Fruit fly (Drosophila melanogaster) whole organism, prepupa: ENCODE measurements around the gene CG12229.

Source experiments
- CG11762 ChIP-seq: fragments of 200-800 bp; sonication (Bioruptor generic); optimal IDR thresholded peaks from 3 replicates; lab custom pipeline; 2016; ENCODE audit warnings: missing biosample characterization, missing genetic modification characterization; ENCODE audit not compliant: insufficient read depth
- CG15336 ChIP-seq: fragments of 200-800 bp; sonication (Bioruptor generic); IDR thresholded peaks from 2 replicates; pipeline ENCODE4 v1.3.6; 2022; ENCODE audit warnings: missing biosample characterization, missing genetic modification characterization
- CG1621 ChIP-seq: fragments of 200-800 bp; sonication (Bioruptor generic); optimal IDR thresholded peaks from 3 replicates; lab custom pipeline; 2018; ENCODE audit warnings: missing biosample characterization, mild to moderate bottlenecking, missing genetic modification characterization
- CG32006 ChIP-seq: fragments of 200-800 bp; sonication (Bioruptor generic); optimal IDR thresholded peaks from 3 replicates; lab custom pipeline; 2017; ENCODE audit warnings: missing biosample characterization, mild to moderate bottlenecking, missing genetic modification characterization
- CG3919 ChIP-seq: fragments of 200-800 bp; sonication (Bioruptor generic); optimal IDR thresholded peaks from 3 replicates; lab custom pipeline; 2016; ENCODE audit warnings: missing biosample characterization, missing genetic modification characterization
- CG6163 ChIP-seq: fragments of 200-800 bp; sonication (Bioruptor generic); IDR thresholded peaks from 3 replicates; pipeline ENCODE4 v1.3.6; 2022; ENCODE audit warnings: missing biosample characterization, missing genetic modification characterization
- CG6792 ChIP-seq: fragments of 200-800 bp; sonication (Bioruptor generic); optimal IDR thresholded peaks from 3 replicates; lab custom pipeline; 2016; ENCODE audit warnings: missing biosample characterization, missing genetic modification characterization
- CG6854 ChIP-seq: fragments of 200-800 bp; sonication (Bioruptor generic); optimal IDR thresholded peaks from 2 replicates; lab custom pipeline; 2017; ENCODE audit warnings: missing biosample characterization, mild to moderate bottlenecking, missing genetic modification characterization
- CG7368 ChIP-seq: fragments of 200-800 bp; sonication (Bioruptor generic); optimal IDR thresholded peaks from 3 replicates; lab custom pipeline; 2016; ENCODE audit warnings: missing biosample characterization, missing genetic modification characterization
- CG8119 ChIP-seq: fragments of 200-800 bp; sonication (Bioruptor generic); IDR thresholded peaks from 3 replicates; pipeline ENCODE4 v1.3.6; 2022; ENCODE audit warnings: missing biosample characterization, missing genetic modification characterization
- CG8319 ChIP-seq: fragments of 200-800 bp; sonication (Bioruptor generic); optimal IDR thresholded peaks from 3 replicates; lab custom pipeline; 2016; ENCODE audit warnings: missing biosample characterization, missing genetic modification characterization
- CG9139 ChIP-seq: fragments of 200-800 bp; sonication (Bioruptor generic); optimal IDR thresholded peaks from 3 replicates; lab custom pipeline; 2017; ENCODE audit warnings: missing biosample characterization, mild to moderate bottlenecking, missing genetic modification characterization
- Eip78C ChIP-seq: fragments of 200-800 bp; sonication (Bioruptor generic); peaks from one replicate; lab custom pipeline; 2016; ENCODE audit warnings: missing biosample characterization, missing genetic modification characterization
- Eip93F ChIP-seq: fragments of 200-800 bp; sonication (Bioruptor generic); optimal IDR thresholded peaks from 2 replicates; lab custom pipeline; 2016; ENCODE audit warnings: missing biosample characterization, mild to moderate bottlenecking, missing genetic modification characterization
- Ets21C ChIP-seq: fragments of 200-800 bp; sonication (Bioruptor generic); optimal IDR thresholded peaks from 3 replicates; lab custom pipeline; 2016; ENCODE audit warnings: missing biosample characterization, missing genetic modification characterization
- Met ChIP-seq: fragments of 200-800 bp; sonication (Bioruptor generic); optimal IDR thresholded peaks from 3 replicates; lab custom pipeline; 2016; ENCODE audit warnings: missing biosample characterization, missing genetic modification characterization
- Sox102F ChIP-seq: fragments of 200-800 bp; sonication (Bioruptor generic); optimal IDR thresholded peaks from 2 replicates; lab custom pipeline; 2016; ENCODE audit warnings: missing biosample characterization, mild to moderate bottlenecking, missing genetic modification characterization
- Sox14 ChIP-seq: fragments of 200-800 bp; sonication (Bioruptor generic); optimal IDR thresholded peaks from 3 replicates; lab custom pipeline; 2016; ENCODE audit warnings: missing biosample characterization, missing genetic modification characterization
- Sox15 ChIP-seq: fragments of 200-800 bp; sonication (Bioruptor generic); optimal IDR thresholded peaks from 3 replicates; lab custom pipeline; 2016; ENCODE audit warnings: missing biosample characterization, missing genetic modification characterization
- acj6 ChIP-seq: fragments of 200-800 bp; sonication (Bioruptor generic); optimal IDR thresholded peaks from 3 replicates; lab custom pipeline; 2016; ENCODE audit warnings: missing biosample characterization, missing genetic modification characterization
- dac ChIP-seq: fragments of 200-800 bp; sonication (Bioruptor generic); optimal IDR thresholded peaks from 2 replicates; lab custom pipeline; 2017; ENCODE audit warnings: missing biosample characterization, mild to moderate bottlenecking, missing genetic modification characterization
- dsx ChIP-seq: fragments of 200-800 bp; optimal IDR thresholded peaks from 3 replicates; lab custom pipeline; 2019; ENCODE audit warnings: missing biosample characterization, mild to moderate bottlenecking, missing genetic modification characterization, moderate library complexity; ENCODE audit not compliant: poor library complexity, severe bottlenecking
- eg ChIP-seq: fragments of 200-800 bp; sonication (Bioruptor generic); IDR thresholded peaks from 3 replicates; pipeline ENCODE4 v1.3.6; 2022; ENCODE audit warnings: missing biosample characterization, missing genetic modification characterization
- esn ChIP-seq: fragments of 200-800 bp; sonication (Bioruptor generic); optimal IDR thresholded peaks from 2 replicates; lab custom pipeline; 2016; ENCODE audit warnings: missing biosample characterization, mild to moderate bottlenecking, missing genetic modification characterization, moderate library complexity
- fd59A ChIP-seq: fragments of 200-800 bp; sonication (Bioruptor generic); optimal IDR thresholded peaks from 2 replicates; lab custom pipeline; 2017; ENCODE audit warnings: missing biosample characterization, mild to moderate bottlenecking, missing genetic modification characterization, missing genetic modification reagents
- lz ChIP-seq: fragments of 200-800 bp; sonication (Bioruptor generic); optimal IDR thresholded peaks from 3 replicates; lab custom pipeline; 2016; ENCODE audit warnings: missing biosample characterization, missing genetic modification characterization
- net ChIP-seq: fragments of 200-800 bp; sonication (Bioruptor generic); optimal IDR thresholded peaks from 3 replicates; lab custom pipeline; 2016; ENCODE audit warnings: missing biosample characterization, missing genetic modification characterization
- pdm3 ChIP-seq: fragments of 200-800 bp; sonication (Bioruptor generic); optimal IDR thresholded peaks from 3 replicates; lab custom pipeline; 2016; ENCODE audit warnings: missing biosample characterization, missing genetic modification characterization
- salr ChIP-seq, 2 experiments: fragments of 200-800 bp; sonication (Bioruptor generic); optimal IDR thresholded peaks; 3 replicates each; lab custom pipeline; 2016 to 2018; ENCODE audit warnings: missing biosample characterization in 2 of 2, missing genetic modification characterization in 2 of 2, mild to moderate bottlenecking in 1 of 2
- ss ChIP-seq, 2 experiments: fragments of 200-800 bp; sonication (Bioruptor generic); optimal IDR thresholded peaks; 2 replicates in 1 of 2; 3 replicates in 1 of 2; lab custom pipeline; 2017 to 2018; ENCODE audit warnings: mild to moderate bottlenecking in 2 of 2, missing biosample characterization in 2 of 2, missing genetic modification characterization in 2 of 2, moderate library complexity in 1 of 2
- svp ChIP-seq: fragments of 200-800 bp; sonication (Bioruptor generic); peaks from one replicate; lab custom pipeline; 2016; ENCODE audit warnings: missing biosample characterization, missing genetic modification characterization
- topi ChIP-seq: fragments of 200-800 bp; sonication (Bioruptor generic); optimal IDR thresholded peaks from 3 replicates; lab custom pipeline; 2016; ENCODE audit warnings: missing biosample characterization, missing genetic modification characterization
- vri ChIP-seq: fragments of 200-800 bp; sonication (Bioruptor generic); optimal IDR thresholded peaks from 3 replicates; lab custom pipeline; 2016; ENCODE audit warnings: missing biosample characterization, mild to moderate bottlenecking, missing genetic modification characterization

Gene CG12229

DNA sequence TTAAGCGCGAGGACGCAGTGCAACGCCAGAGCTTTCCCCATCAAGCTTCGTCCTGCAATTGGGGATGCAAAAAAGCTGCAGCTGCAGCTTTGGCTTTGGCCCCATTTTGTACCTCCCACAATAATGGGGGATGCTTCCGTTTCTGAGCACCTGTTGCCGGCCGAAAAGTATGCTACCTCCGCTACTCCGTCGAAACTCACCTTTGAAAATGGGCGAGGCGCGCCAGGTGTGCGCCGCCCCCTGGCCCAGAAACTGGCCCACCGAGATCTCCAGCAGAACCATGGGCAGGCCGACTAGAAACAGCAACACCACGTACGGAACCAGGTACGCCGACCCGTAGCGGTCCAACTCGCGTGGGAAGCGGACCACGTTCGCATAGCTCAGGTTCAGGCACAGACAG is 34.8 kb downstream of the CG12229 start:
- TF ChIP-seq dsx, result no peak
- no peak for TF ChIP-seq CG6163
- no peak for TF ChIP-seq fd59A (GFP tag; lab: Kevin White, UChicago)
- no peak for TF ChIP-seq CG1621 (tag; lab: Kevin White, UChicago)
- TF ChIP-seq Sox15 (GFP tag; lab: Kevin White, UChicago), result no peak
- TF ChIP-seq svp (GFP tag; lab: Kevin White, UChicago), result no peak
- no peak for TF ChIP-seq CG6854 (GFP tag; lab: Kevin White, UChicago)
- no peak for TF ChIP-seq vri (GFP tag; lab: Kevin White, UChicago)
- TF ChIP-seq net, result no peak
- TF ChIP-seq Met, result no peak
- TF ChIP-seq Sox102F (GFP tag; lab: Kevin White, UChicago), result no peak
- TF ChIP-seq dac (GFP tag; lab: Kevin White, UChicago), result no peak
- no peak for TF ChIP-seq acj6
- no peak for TF ChIP-seq CG9139 (GFP tag; lab: Kevin White, UChicago)
- TF ChIP-seq esn (GFP tag; lab: Kevin White, UChicago), result no peak
- TF ChIP-seq Sox14 (GFP tag; lab: Kevin White, UChicago), result no peak
- TF ChIP-seq Ets21C, result no peak
- no peak for TF ChIP-seq lz (GFP tag; lab: Kevin White, UChicago)
- no peak for TF ChIP-seq CG11762 (GFP tag; lab: Kevin White, UChicago)

DNA sequence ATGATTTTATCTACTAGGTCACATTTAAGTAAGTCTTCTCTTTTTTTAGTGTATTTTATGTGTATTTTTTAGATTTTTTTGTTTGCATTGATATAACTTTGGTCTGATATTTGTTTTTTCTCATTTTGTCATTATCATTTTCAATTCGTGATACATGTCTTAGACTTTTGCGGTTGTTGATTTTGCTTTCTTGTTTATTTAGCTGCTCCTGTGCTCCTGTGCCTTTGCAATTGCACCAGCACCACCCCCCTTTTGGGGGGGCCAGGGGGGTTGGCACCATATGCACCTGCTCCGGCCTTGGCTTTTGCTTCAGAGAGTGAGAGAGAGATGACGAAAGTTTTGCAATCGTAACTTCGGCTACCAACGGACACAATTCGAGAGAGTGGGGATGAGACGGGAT is 35.3 kb downstream of the CG12229 start:
- TF ChIP-seq fd59A (GFP tag; lab: Kevin White, UChicago) (peak; percentile 3), CG6792 (GFP tag; lab: Kevin White, UChicago) (no peak)

DNA sequence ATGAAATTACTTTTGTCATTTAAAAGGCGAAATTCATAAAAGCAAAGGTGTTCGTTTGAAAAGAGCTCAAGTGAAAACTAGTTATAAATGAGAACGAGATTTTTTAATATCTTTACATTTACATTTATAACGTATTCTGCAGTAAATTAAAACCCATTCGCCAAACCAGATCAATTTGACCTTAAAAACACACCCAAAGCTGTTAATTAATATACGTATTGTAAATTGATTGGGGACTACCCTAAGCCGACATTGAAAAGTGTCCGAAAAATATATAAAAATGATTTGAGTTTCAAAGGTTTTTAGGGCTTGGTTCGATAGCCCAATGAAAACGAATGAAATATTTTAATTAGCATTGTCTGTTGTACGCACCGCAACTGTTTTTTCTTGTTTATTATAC is 37.2 kb downstream of the CG12229 start:
- TF ChIP-seq CG32006 (GFP tag; lab: Kevin White, UChicago) (no peak), vri (GFP tag; lab: Kevin White, UChicago) (no peak), CG15336 (no peak)

DNA sequence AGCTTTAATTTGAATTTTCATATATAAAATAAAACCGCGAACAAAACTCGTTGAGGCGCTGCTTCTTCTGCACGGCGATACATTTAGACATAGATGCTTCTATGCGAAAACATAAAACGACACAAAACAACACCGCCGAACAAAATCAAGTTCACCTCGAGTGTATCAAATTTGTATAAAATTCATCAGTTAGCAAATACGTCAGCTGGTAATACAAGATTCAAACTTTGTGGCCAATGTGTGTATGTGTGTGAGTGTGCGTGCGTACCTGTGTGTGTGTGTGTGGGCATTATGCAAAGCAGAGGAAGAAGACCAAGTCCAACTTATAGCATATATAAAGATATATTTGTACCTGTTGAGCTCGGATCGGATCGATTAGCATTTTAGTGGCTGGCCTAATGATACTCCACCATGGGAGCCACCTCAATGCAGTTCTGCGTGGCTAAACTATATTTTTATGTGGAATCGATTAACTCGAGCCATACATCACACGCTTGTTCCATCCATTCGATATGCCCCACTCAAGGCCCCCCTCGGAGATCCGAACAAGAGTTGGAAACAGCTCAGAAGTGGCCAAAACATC is 41.7 kb downstream of the CG12229 start:
- TF ChIP-seq Met, result no peak
- TF ChIP-seq CG6854 (GFP tag; lab: Kevin White, UChicago), result no peak
- TF ChIP-seq topi (GFP tag; lab: Kevin White, UChicago), result no peak
- no peak for TF ChIP-seq CG8319
- no peak for TF ChIP-seq CG7368
- no peak for TF ChIP-seq CG8119 (GFP tag; lab: Robert Waterston, UW)
- TF ChIP-seq Eip93F (GFP tag; lab: Kevin White, UChicago), result no peak
- TF ChIP-seq acj6, result no peak
- no peak for TF ChIP-seq CG3919 (GFP tag; lab: Kevin White, UChicago)
- TF ChIP-seq fd59A (GFP tag; lab: Kevin White, UChicago), result no peak
- TF ChIP-seq Sox15 (GFP tag; lab: Kevin White, UChicago), result no peak
- no peak for TF ChIP-seq salr (GFP tag; optimal IDR thresholded peaks at IDR 0.05; lab: Kevin White, UChicago)
- no peak for TF ChIP-seq CG15336
- TF ChIP-seq pdm3 (GFP tag; lab: Kevin White, UChicago), result no peak
- no peak for TF ChIP-seq eg (GFP tag; lab: Robert Waterston, UW)

DNA sequence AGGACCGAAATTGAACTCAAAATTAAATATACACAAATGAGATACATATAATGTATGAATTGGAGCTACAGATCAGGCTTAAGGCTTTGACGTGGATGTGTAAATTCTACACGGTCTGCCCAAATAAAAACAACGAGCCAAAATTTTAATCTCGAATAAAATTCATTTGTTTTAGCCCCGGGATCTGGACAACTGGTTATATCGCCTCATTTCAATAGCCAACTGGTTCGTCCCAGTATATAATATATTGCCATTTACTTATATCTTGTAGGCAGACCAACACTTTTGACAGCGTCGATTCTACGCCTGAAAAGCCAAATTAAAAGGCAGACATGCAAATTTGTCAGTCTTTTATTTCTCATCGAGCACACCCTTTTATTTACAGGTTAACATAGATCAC is 43.1 kb downstream of the CG12229 start:
- TF ChIP-seq Eip78C (GFP tag; lab: Kevin White, UChicago) (peak; percentile 6), ss (GFP tag; optimal IDR thresholded peaks at IDR 0.05; lab: Kevin White, UChicago) (no peak)
